Worm (Caenorhabditis elegans) whole organism, L4 larva: ENCODE measurements around the gene ZK829.7.

ENCODE experiments used
- Y5F2A.4 ChIP-seq: fragments of 200-800 bp; sonication (Bioruptor generic); optimal IDR thresholded peaks from 2 replicates; lab custom pipeline; 2018; ENCODE audit warnings: mild to moderate bottlenecking, missing genetic modification characterization, missing compliant biosample characterization
- aly-2 ChIP-seq: sonication (generic microtip); optimal IDR thresholded peaks from 2 replicates; lab custom pipeline; 2018; ENCODE audit warnings: missing biosample characterization, missing genetic modification characterization
- ama-1 ChIP-seq: fragments of 150-350 bp; optimal IDR thresholded peaks from 2 replicates; lab custom pipeline; 2014; ENCODE audit warnings: inconsistent platforms, mixed read lengths
- ceh-28 ChIP-seq: fragments of 150-350 bp; optimal IDR thresholded peaks from 2 replicates; lab custom pipeline; 2014; ENCODE audit warnings: missing biosample characterization, missing genetic modification reagents, missing genetic modification characterization
- ceh-62 ChIP-seq: sonication (generic microtip); optimal IDR thresholded peaks from 2 replicates; lab custom pipeline; 2017; ENCODE audit warnings: missing biosample characterization, missing genetic modification characterization
- ceh-82 ChIP-seq: sonication (generic microtip); optimal IDR thresholded peaks from 2 replicates; lab custom pipeline; 2017; ENCODE audit warnings: missing biosample characterization, missing genetic modification characterization
- ces-1 ChIP-seq: fragments of 150-350 bp; sonication (generic microtip); optimal IDR thresholded peaks from 4 replicates; lab custom pipeline; 2014; ENCODE audit warnings: missing biosample characterization, missing genetic modification reagents, missing genetic modification characterization
- lir-3 ChIP-seq: sonication (generic microtip); optimal IDR thresholded peaks from 2 replicates; lab custom pipeline; 2016; ENCODE audit warnings: mild to moderate bottlenecking, missing genetic modification characterization, missing compliant biosample characterization
- mxl-3 ChIP-seq: fragments of 200-800 bp; sonication (Bioruptor generic); optimal IDR thresholded peaks from 2 replicates; lab custom pipeline; 2018; ENCODE audit warnings: mild to moderate bottlenecking, missing genetic modification characterization, missing compliant biosample characterization
- nhr-11 ChIP-seq: fragments of 150-350 bp; optimal IDR thresholded peaks from 2 replicates; lab custom pipeline; 2014; ENCODE audit warnings: missing biosample characterization, missing genetic modification characterization
- nhr-237 ChIP-seq: sonication (generic microtip); optimal IDR thresholded peaks from 2 replicates; lab custom pipeline; 2017; ENCODE audit warnings: missing biosample characterization, missing genetic modification characterization
- pqm-1 ChIP-seq: sonication (generic microtip); optimal IDR thresholded peaks from 2 replicates; lab custom pipeline; 2017; ENCODE audit warnings: missing biosample characterization, missing genetic modification characterization
- tag-97 ChIP-seq: fragments of 200-800 bp; sonication (Bioruptor generic); IDR thresholded peaks from 2 replicates; pipeline ENCODE4 v1.3.6; 2022; ENCODE audit warnings: missing genetic modification characterization, missing compliant biosample characterization
- zag-1 ChIP-seq: fragments of 150-350 bp; optimal IDR thresholded peaks from 2 replicates; lab custom pipeline; 2014; ENCODE audit warnings: missing biosample characterization, missing genetic modification characterization

ce11 chrIV:11924092-11924491 lies 37.2 kb downstream of the ZK829.7 start:
- TF ChIP-seq ceh-28 (tag; lab: Kevin White, UChicago), result no peak
- TF ChIP-seq ama-1 (lab: Kevin White, UChicago), result no peak
- TF ChIP-seq Y5F2A.4, result no peak
- no peak for TF ChIP-seq lir-3 (tag; lab: Kevin White, UChicago)
- no peak for TF ChIP-seq tag-97 (GFP tag; lab: Robert Waterston, UW)
- no peak for TF ChIP-seq zag-1 (tag; lab: Kevin White, UChicago)
- TF ChIP-seq ces-1 (GFP tag; lab: Kevin White, UChicago), result no peak
- no peak for TF ChIP-seq nhr-11 (tag; lab: Kevin White, UChicago)
- no peak for TF ChIP-seq ceh-62 (tag; lab: Kevin White, UChicago)
- TF ChIP-seq nhr-237 (tag; lab: Kevin White, UChicago), result no peak
- TF ChIP-seq ceh-82, result no peak
- no peak for TF ChIP-seq aly-2 (tag; lab: Kevin White, UChicago)
- no peak for TF ChIP-seq mxl-3 (GFP tag; lab: Kevin White, UChicago)
- TF ChIP-seq pqm-1 (tag; lab: Kevin White, UChicago), result no peak
